Worm (Caenorhabditis elegans) whole organism, L2 larva: Measurements from ENCODE around the gene C35D10.8.

Experiments
- ceh-16 ChIP-seq: fragments of 150-350 bp; optimal IDR thresholded peaks from 2 replicates; lab custom pipeline; 2014; ENCODE audit warnings: missing biosample characterization, missing genetic modification characterization
- lin-13 ChIP-seq: fragments of 150-350 bp; optimal IDR thresholded peaks from 2 replicates; lab custom pipeline; 2014; ENCODE audit warnings: missing biosample characterization, missing genetic modification reagents, missing genetic modification characterization

DNA sequence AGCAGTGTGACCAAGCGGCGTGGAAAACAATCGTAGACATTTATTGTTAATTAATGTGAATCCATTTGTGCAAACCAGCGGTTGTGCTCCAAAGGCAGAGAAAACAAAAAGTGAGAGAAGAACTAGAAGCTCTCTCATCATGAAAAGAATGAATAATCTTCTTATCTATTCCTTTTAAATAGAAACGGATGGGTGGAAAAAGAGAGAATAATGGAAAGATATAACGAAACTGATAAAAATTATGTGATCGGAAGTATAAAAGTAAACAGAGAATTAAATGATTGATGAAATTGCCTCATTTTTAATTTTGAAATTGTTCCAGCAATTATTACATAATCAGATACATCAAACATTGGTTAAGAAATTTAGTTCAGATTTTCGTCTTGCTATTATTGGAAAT is 28.4 kb downstream of the C35D10.8 start, which contains the start of gene clec-5:
- TF ChIP-seq lin-13 (GFP tag; lab: Kevin White, UChicago) (no peak), ceh-16 (tag; lab: Kevin White, UChicago) (no peak)
